Fruit fly (Drosophila melanogaster) whole organism, prepupa: ENCODE results near the gene fliI.

ENCODE experiments used
- CG10631 ChIP-seq: fragments of 200-800 bp; sonication (Bioruptor generic); optimal IDR thresholded peaks from 2 replicates; lab custom pipeline; 2016; ENCODE audit warnings: missing biosample characterization, missing genetic modification characterization
- CG10669 ChIP-seq: fragments of 200-800 bp; sonication (Bioruptor generic); optimal IDR thresholded peaks from 3 replicates; lab custom pipeline; 2018; ENCODE audit warnings: missing biosample characterization, mild to moderate bottlenecking, missing genetic modification characterization, moderate library complexity
- CG11762 ChIP-seq: fragments of 200-800 bp; sonication (Bioruptor generic); optimal IDR thresholded peaks from 3 replicates; lab custom pipeline; 2016; ENCODE audit warnings: missing biosample characterization, missing genetic modification characterization; ENCODE audit not compliant: insufficient read depth
- CG15336 ChIP-seq: fragments of 200-800 bp; sonication (Bioruptor generic); IDR thresholded peaks from 2 replicates; pipeline ENCODE4 v1.3.6; 2022; ENCODE audit warnings: missing biosample characterization, missing genetic modification characterization
- CG1621 ChIP-seq: fragments of 200-800 bp; sonication (Bioruptor generic); optimal IDR thresholded peaks from 3 replicates; lab custom pipeline; 2018; ENCODE audit warnings: missing biosample characterization, mild to moderate bottlenecking, missing genetic modification characterization
- CG16779 ChIP-seq: fragments of 200-800 bp; sonication (Bioruptor generic); optimal IDR thresholded peaks from 3 replicates; lab custom pipeline; 2017; ENCODE audit warnings: missing biosample characterization, mild to moderate bottlenecking, missing genetic modification characterization
- CG3032 ChIP-seq: fragments of 200-800 bp; optimal IDR thresholded peaks from 2 replicates; lab custom pipeline; 2019; ENCODE audit warnings: missing biosample characterization, mild to moderate bottlenecking, missing genetic modification characterization, moderate library complexity
- CG31627 ChIP-seq: fragments of 200-800 bp; sonication (Bioruptor generic); optimal IDR thresholded peaks from 3 replicates; lab custom pipeline; 2016; ENCODE audit warnings: missing biosample characterization, missing genetic modification characterization
- CG32006 ChIP-seq: fragments of 200-800 bp; sonication (Bioruptor generic); optimal IDR thresholded peaks from 3 replicates; lab custom pipeline; 2017; ENCODE audit warnings: missing biosample characterization, mild to moderate bottlenecking, missing genetic modification characterization
- CG3919 ChIP-seq: fragments of 200-800 bp; sonication (Bioruptor generic); optimal IDR thresholded peaks from 3 replicates; lab custom pipeline; 2016; ENCODE audit warnings: missing biosample characterization, missing genetic modification characterization
- CG4318 ChIP-seq: fragments of 200-800 bp; sonication (Bioruptor generic); optimal IDR thresholded peaks from 3 replicates; lab custom pipeline; 2017; ENCODE audit warnings: missing biosample characterization, mild to moderate bottlenecking, missing genetic modification characterization
- CG6163 ChIP-seq: fragments of 200-800 bp; sonication (Bioruptor generic); IDR thresholded peaks from 3 replicates; pipeline ENCODE4 v1.3.6; 2022; ENCODE audit warnings: missing biosample characterization, missing genetic modification characterization
- CG6792 ChIP-seq: fragments of 200-800 bp; sonication (Bioruptor generic); optimal IDR thresholded peaks from 3 replicates; lab custom pipeline; 2016; ENCODE audit warnings: missing biosample characterization, missing genetic modification characterization
- CG6808 ChIP-seq: fragments of 200-800 bp; sonication (Bioruptor generic); optimal IDR thresholded peaks from 3 replicates; lab custom pipeline; 2017; ENCODE audit warnings: missing biosample characterization, missing genetic modification characterization, mild to moderate bottlenecking, moderate library complexity, missing genetic modification reagents
- CG6854 ChIP-seq: fragments of 200-800 bp; sonication (Bioruptor generic); optimal IDR thresholded peaks from 2 replicates; lab custom pipeline; 2017; ENCODE audit warnings: missing biosample characterization, mild to moderate bottlenecking, missing genetic modification characterization
- CG8119 ChIP-seq: fragments of 200-800 bp; sonication (Bioruptor generic); IDR thresholded peaks from 3 replicates; pipeline ENCODE4 v1.3.6; 2022; ENCODE audit warnings: missing biosample characterization, missing genetic modification characterization
- CG8319 ChIP-seq: fragments of 200-800 bp; sonication (Bioruptor generic); optimal IDR thresholded peaks from 3 replicates; lab custom pipeline; 2016; ENCODE audit warnings: missing biosample characterization, missing genetic modification characterization
- CG8632 ChIP-seq: fragments of 200-800 bp; sonication (Bioruptor generic); optimal IDR thresholded peaks from 3 replicates; lab custom pipeline; 2016; ENCODE audit warnings: missing biosample characterization, missing genetic modification characterization
- Eip78C ChIP-seq: fragments of 200-800 bp; sonication (Bioruptor generic); peaks from one replicate; lab custom pipeline; 2016; ENCODE audit warnings: missing biosample characterization, missing genetic modification characterization
- Eip93F ChIP-seq: fragments of 200-800 bp; sonication (Bioruptor generic); optimal IDR thresholded peaks from 2 replicates; lab custom pipeline; 2016; ENCODE audit warnings: missing biosample characterization, mild to moderate bottlenecking, missing genetic modification characterization
- Ets96B ChIP-seq: fragments of 200-800 bp; optimal IDR thresholded peaks from 2 replicates; lab custom pipeline; 2019; ENCODE audit warnings: missing biosample characterization, mild to moderate bottlenecking, missing genetic modification characterization, moderate library complexity
- Gug ChIP-seq: fragments of 200-800 bp; sonication (Bioruptor generic); IDR thresholded peaks from 2 replicates; pipeline ENCODE4 v1.3.6; 2022; ENCODE audit warnings: missing biosample characterization, missing genetic modification characterization
- Hr38 ChIP-seq: sonication (Bioruptor generic); optimal IDR thresholded peaks from 2 replicates; lab custom pipeline; 2016; ENCODE audit warnings: missing biosample characterization, missing genetic modification characterization
- Hr39 ChIP-seq: fragments of 200-800 bp; sonication (Bioruptor generic); optimal IDR thresholded peaks from 2 replicates; lab custom pipeline; 2016; ENCODE audit warnings: missing biosample characterization, missing genetic modification characterization
- Hr4 ChIP-seq: fragments of 200-800 bp; sonication (Bioruptor generic); optimal IDR thresholded peaks from 3 replicates; lab custom pipeline; 2016; ENCODE audit warnings: missing biosample characterization, missing genetic modification characterization
- Met ChIP-seq: fragments of 200-800 bp; sonication (Bioruptor generic); optimal IDR thresholded peaks from 3 replicates; lab custom pipeline; 2016; ENCODE audit warnings: missing biosample characterization, missing genetic modification characterization
- OdsH ChIP-seq: fragments of 200-800 bp; sonication (Bioruptor generic); optimal IDR thresholded peaks from 3 replicates; lab custom pipeline; 2016; ENCODE audit warnings: missing biosample characterization, missing genetic modification characterization
- Smox ChIP-seq: fragments of 200-800 bp; sonication (Bioruptor generic); optimal IDR thresholded peaks from 3 replicates; lab custom pipeline; 2016; ENCODE audit warnings: missing biosample characterization, missing genetic modification characterization
- Sox14 ChIP-seq: fragments of 200-800 bp; sonication (Bioruptor generic); optimal IDR thresholded peaks from 3 replicates; lab custom pipeline; 2016; ENCODE audit warnings: missing biosample characterization, missing genetic modification characterization
- Sox15 ChIP-seq: fragments of 200-800 bp; sonication (Bioruptor generic); optimal IDR thresholded peaks from 3 replicates; lab custom pipeline; 2016; ENCODE audit warnings: missing biosample characterization, missing genetic modification characterization
- achi ChIP-seq: fragments of 200-800 bp; sonication (Bioruptor generic); optimal IDR thresholded peaks from 3 replicates; lab custom pipeline; 2016; ENCODE audit warnings: missing biosample characterization, missing genetic modification characterization
- acj6 ChIP-seq: fragments of 200-800 bp; sonication (Bioruptor generic); optimal IDR thresholded peaks from 3 replicates; lab custom pipeline; 2016; ENCODE audit warnings: missing biosample characterization, missing genetic modification characterization
- cyc ChIP-seq: fragments of 200-800 bp; sonication (Bioruptor generic); optimal IDR thresholded peaks from 3 replicates; lab custom pipeline; 2016; ENCODE audit warnings: missing biosample characterization, missing genetic modification characterization
- dac ChIP-seq: fragments of 200-800 bp; sonication (Bioruptor generic); optimal IDR thresholded peaks from 2 replicates; lab custom pipeline; 2017; ENCODE audit warnings: missing biosample characterization, mild to moderate bottlenecking, missing genetic modification characterization
- dsx ChIP-seq: fragments of 200-800 bp; optimal IDR thresholded peaks from 3 replicates; lab custom pipeline; 2019; ENCODE audit warnings: missing biosample characterization, mild to moderate bottlenecking, missing genetic modification characterization, moderate library complexity; ENCODE audit not compliant: poor library complexity, severe bottlenecking
- eg ChIP-seq: fragments of 200-800 bp; sonication (Bioruptor generic); IDR thresholded peaks from 3 replicates; pipeline ENCODE4 v1.3.6; 2022; ENCODE audit warnings: missing biosample characterization, missing genetic modification characterization
- esn ChIP-seq: fragments of 200-800 bp; sonication (Bioruptor generic); optimal IDR thresholded peaks from 2 replicates; lab custom pipeline; 2016; ENCODE audit warnings: missing biosample characterization, mild to moderate bottlenecking, missing genetic modification characterization, moderate library complexity
- fd59A ChIP-seq: fragments of 200-800 bp; sonication (Bioruptor generic); optimal IDR thresholded peaks from 2 replicates; lab custom pipeline; 2017; ENCODE audit warnings: missing biosample characterization, mild to moderate bottlenecking, missing genetic modification characterization, missing genetic modification reagents
- fkh ChIP-seq: fragments of 200-800 bp; sonication (Bioruptor generic); optimal IDR thresholded peaks from 3 replicates; lab custom pipeline; 2017; ENCODE audit warnings: missing biosample characterization, mild to moderate bottlenecking, missing genetic modification characterization, moderate library complexity
- lz ChIP-seq: fragments of 200-800 bp; sonication (Bioruptor generic); optimal IDR thresholded peaks from 3 replicates; lab custom pipeline; 2016; ENCODE audit warnings: missing biosample characterization, missing genetic modification characterization
- pdm3 ChIP-seq: fragments of 200-800 bp; sonication (Bioruptor generic); optimal IDR thresholded peaks from 3 replicates; lab custom pipeline; 2016; ENCODE audit warnings: missing biosample characterization, missing genetic modification characterization
- spab ChIP-seq: fragments of 200-800 bp; sonication (Bioruptor generic); optimal IDR thresholded peaks from 2 replicates; lab custom pipeline; 2017; ENCODE audit warnings: missing biosample characterization, mild to moderate bottlenecking, missing genetic modification characterization, missing genetic modification reagents
- ss ChIP-seq, 2 experiments: fragments of 200-800 bp; sonication (Bioruptor generic); optimal IDR thresholded peaks; 2 replicates in 1 of 2; 3 replicates in 1 of 2; lab custom pipeline; 2017 to 2018; ENCODE audit warnings: mild to moderate bottlenecking in 2 of 2, missing biosample characterization in 2 of 2, missing genetic modification characterization in 2 of 2, moderate library complexity in 1 of 2
- svp ChIP-seq: fragments of 200-800 bp; sonication (Bioruptor generic); peaks from one replicate; lab custom pipeline; 2016; ENCODE audit warnings: missing biosample characterization, missing genetic modification characterization
- topi ChIP-seq: fragments of 200-800 bp; sonication (Bioruptor generic); optimal IDR thresholded peaks from 3 replicates; lab custom pipeline; 2016; ENCODE audit warnings: missing biosample characterization, missing genetic modification characterization

Gene fliI

dm6 chrX:21319202-21319772 lies 20.3 kb upstream of the fliI start, which contains the start of the genes SLIRP1 and anox (continued):
- TF ChIP-seq cyc (GFP tag; lab: Kevin White, UChicago) (peak; percentile 80), achi (GFP tag; lab: Kevin White, UChicago) (peak; percentile 82), OdsH (GFP tag; lab: Kevin White, UChicago) (peak; percentile 87), Gug (peak; percentile 77), CG4318 (GFP tag; lab: Kevin White, UChicago) (no peak), Ets96B (peak; percentile 92), CG10669 (GFP tag; lab: Kevin White, UChicago) (peak; percentile 92), CG10631 (GFP tag; lab: Kevin White, UChicago) (peak; percentile 89), CG6163 (GFP tag; lab: Robert Waterston, UW) (peak; percentile 64; the same call in 1 of the 3 replicates), CG15336 (GFP tag; lab: Robert Waterston, UW) (peak; percentile 86), CG1621 (tag; lab: Kevin White, UChicago) (peak; percentile 79), acj6 (GFP tag; lab: Kevin White, UChicago) (peak; percentile 89), CG16779 (peak; percentile 79), spab (GFP tag; lab: Kevin White, UChicago) (peak; percentile 81), CG8119 (GFP tag; lab: Robert Waterston, UW) (peak; percentile 87), Met (GFP tag; lab: Kevin White, UChicago) (peak; percentile 89), Hr39 (GFP tag; lab: Kevin White, UChicago) (peak; percentile 82), Sox15 (GFP tag; lab: Kevin White, UChicago) (peak; percentile 85)

DNA sequence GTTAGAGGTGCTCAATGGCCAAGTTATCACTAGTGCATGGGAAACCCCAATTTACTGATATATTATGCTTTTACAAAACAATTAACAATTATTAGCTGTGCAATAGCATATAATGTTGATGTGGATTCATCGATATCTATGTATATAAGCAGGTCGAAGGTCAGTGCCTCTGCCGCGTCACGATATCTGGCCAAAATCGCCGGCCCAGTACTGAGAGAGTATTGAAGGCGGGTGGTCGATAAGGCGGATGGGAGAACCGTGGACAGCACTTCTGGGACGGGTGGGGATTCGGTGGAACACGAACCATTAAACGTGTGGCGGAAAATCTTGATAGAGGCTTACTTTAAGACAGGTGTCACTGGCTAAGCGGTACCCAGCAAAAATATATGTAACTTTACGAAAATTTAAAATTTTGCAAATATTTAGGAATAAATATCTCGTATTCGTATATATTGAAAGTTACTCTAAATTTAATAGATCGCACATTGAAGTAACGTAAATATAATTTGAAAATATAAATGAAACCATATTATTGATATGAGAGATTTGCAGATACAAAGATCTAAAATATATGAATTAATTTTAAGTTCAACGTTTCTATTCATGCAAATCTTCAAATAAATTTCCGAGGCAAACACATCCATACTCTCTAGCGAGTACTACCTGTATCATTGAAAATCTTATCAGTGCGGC lies 17.1 kb upstream of the fliI start:
- TF ChIP-seq Sox15 (GFP tag; lab: Kevin White, UChicago) (no peak), Met (GFP tag; lab: Kevin White, UChicago) (peak; percentile 54), CG6792 (no peak), CG10669 (GFP tag; lab: Kevin White, UChicago) (peak; percentile 52), CG3032 (peak; percentile 48), dac (no peak), pdm3 (no peak), fkh (GFP tag; lab: Kevin White, UChicago) (no peak), CG10631 (GFP tag; lab: Kevin White, UChicago) (no peak), fd59A (no peak), Eip78C (no peak), dsx (no peak), CG31627 (no peak), eg (GFP tag; lab: Robert Waterston, UW) (0 out of 3 replicates have a peak, but pooled peaks have one; percentile 22), CG8119 (GFP tag; lab: Robert Waterston, UW) (no peak), OdsH (GFP tag; lab: Kevin White, UChicago) (no peak), ss (GFP tag; optimal IDR thresholded peaks at IDR 0.05; lab: Kevin White, UChicago) (peak in 1 of 2 experiments; percentile 39), Hr4 (GFP tag; lab: Kevin White, UChicago) (no peak), CG3919 (peak; percentile 26), lz (GFP tag; lab: Kevin White, UChicago) (no peak), CG11762 (GFP tag; lab: Kevin White, UChicago) (peak; percentile 19), spab (GFP tag; lab: Kevin White, UChicago) (no peak), acj6 (GFP tag; lab: Kevin White, UChicago) (no peak), CG6808 (GFP tag; lab: Kevin White, UChicago) (no peak), CG1621 (tag; lab: Kevin White, UChicago) (no peak), cyc (GFP tag; lab: Kevin White, UChicago) (peak; percentile 36), CG8632 (GFP tag; lab: Kevin White, UChicago) (no peak), Ets96B (peak; percentile 28), CG6854 (GFP tag; lab: Kevin White, UChicago) (no peak), Hr38 (GFP tag; lab: Kevin White, UChicago) (no peak), Eip93F (GFP tag; lab: Kevin White, UChicago) (no peak), Smox (GFP tag; lab: Kevin White, UChicago) (no peak), topi (GFP tag; lab: Kevin White, UChicago) (peak; percentile 49), esn (GFP tag; lab: Kevin White, UChicago) (no peak), CG15336 (GFP tag; lab: Robert Waterston, UW) (peak; percentile 18; the same call in 1 of the 2 replicates), CG32006 (GFP tag; lab: Kevin White, UChicago) (no peak), Sox14 (GFP tag; lab: Kevin White, UChicago) (no peak), CG4318 (GFP tag; lab: Kevin White, UChicago) (no peak), CG8319 (GFP tag; lab: Kevin White, UChicago) (no peak), svp (peak; percentile 79), Hr39 (GFP tag; lab: Kevin White, UChicago) (no peak)
